Fruit fly (Drosophila melanogaster) whole organism, prepupa: ENCODE measurements around the gene CG13924.
A peak's percentile ranks its signal among the peaks of the same experiment; 100 is the strongest.

Source experiments
- CG10631 ChIP-seq: fragments of 200-800 bp; sonication (Bioruptor generic); optimal IDR thresholded peaks from 2 replicates; lab custom pipeline; 2016; ENCODE audit warnings: missing biosample characterization, missing genetic modification characterization
- CG10669 ChIP-seq: fragments of 200-800 bp; sonication (Bioruptor generic); optimal IDR thresholded peaks from 3 replicates; lab custom pipeline; 2018; ENCODE audit warnings: missing biosample characterization, mild to moderate bottlenecking, missing genetic modification characterization, moderate library complexity
- CG11294 ChIP-seq: fragments of 200-800 bp; sonication (Bioruptor generic); IDR thresholded peaks from 2 replicates; pipeline ENCODE4 v1.3.6; 2022; ENCODE audit warnings: missing biosample characterization, missing genetic modification characterization
- CG11762 ChIP-seq: fragments of 200-800 bp; sonication (Bioruptor generic); optimal IDR thresholded peaks from 3 replicates; lab custom pipeline; 2016; ENCODE audit warnings: missing biosample characterization, missing genetic modification characterization; ENCODE audit not compliant: insufficient read depth
- CG11902 ChIP-seq: fragments of 200-800 bp; sonication (Bioruptor generic); optimal IDR thresholded peaks from 3 replicates; lab custom pipeline; 2016; ENCODE audit warnings: missing biosample characterization, missing genetic modification characterization
- CG3032 ChIP-seq: fragments of 200-800 bp; optimal IDR thresholded peaks from 2 replicates; lab custom pipeline; 2019; ENCODE audit warnings: missing biosample characterization, mild to moderate bottlenecking, missing genetic modification characterization, moderate library complexity
- CG31627 ChIP-seq: fragments of 200-800 bp; sonication (Bioruptor generic); optimal IDR thresholded peaks from 3 replicates; lab custom pipeline; 2016; ENCODE audit warnings: missing biosample characterization, missing genetic modification characterization
- CG32006 ChIP-seq: fragments of 200-800 bp; sonication (Bioruptor generic); optimal IDR thresholded peaks from 3 replicates; lab custom pipeline; 2017; ENCODE audit warnings: missing biosample characterization, mild to moderate bottlenecking, missing genetic modification characterization
- CG34406 ChIP-seq: fragments of 200-800 bp; sonication (Bioruptor generic); optimal IDR thresholded peaks from 3 replicates; lab custom pipeline; 2016; ENCODE audit warnings: missing biosample characterization, missing genetic modification characterization
- CG3919 ChIP-seq: fragments of 200-800 bp; sonication (Bioruptor generic); optimal IDR thresholded peaks from 3 replicates; lab custom pipeline; 2016; ENCODE audit warnings: missing biosample characterization, missing genetic modification characterization
- CG4318 ChIP-seq: fragments of 200-800 bp; sonication (Bioruptor generic); optimal IDR thresholded peaks from 3 replicates; lab custom pipeline; 2017; ENCODE audit warnings: missing biosample characterization, mild to moderate bottlenecking, missing genetic modification characterization
- CG6163 ChIP-seq: fragments of 200-800 bp; sonication (Bioruptor generic); IDR thresholded peaks from 3 replicates; pipeline ENCODE4 v1.3.6; 2022; ENCODE audit warnings: missing biosample characterization, missing genetic modification characterization
- CG6276 ChIP-seq: fragments of 200-800 bp; sonication (Bioruptor generic); optimal IDR thresholded peaks from 2 replicates; lab custom pipeline; 2017; ENCODE audit warnings: missing biosample characterization, mild to moderate bottlenecking, missing genetic modification characterization
- CG6792 ChIP-seq: fragments of 200-800 bp; sonication (Bioruptor generic); optimal IDR thresholded peaks from 3 replicates; lab custom pipeline; 2016; ENCODE audit warnings: missing biosample characterization, missing genetic modification characterization
- CG7368 ChIP-seq: fragments of 200-800 bp; sonication (Bioruptor generic); optimal IDR thresholded peaks from 3 replicates; lab custom pipeline; 2016; ENCODE audit warnings: missing biosample characterization, missing genetic modification characterization
- CG8319 ChIP-seq: fragments of 200-800 bp; sonication (Bioruptor generic); optimal IDR thresholded peaks from 3 replicates; lab custom pipeline; 2016; ENCODE audit warnings: missing biosample characterization, missing genetic modification characterization
- Eip75B ChIP-seq: fragments of 200-800 bp; sonication (Bioruptor generic); optimal IDR thresholded peaks from 3 replicates; lab custom pipeline; 2016; ENCODE audit warnings: missing biosample characterization, missing genetic modification characterization
- Eip78C ChIP-seq: fragments of 200-800 bp; sonication (Bioruptor generic); peaks from one replicate; lab custom pipeline; 2016; ENCODE audit warnings: missing biosample characterization, missing genetic modification characterization
- Eip93F ChIP-seq: fragments of 200-800 bp; sonication (Bioruptor generic); optimal IDR thresholded peaks from 2 replicates; lab custom pipeline; 2016; ENCODE audit warnings: missing biosample characterization, mild to moderate bottlenecking, missing genetic modification characterization
- Ets21C ChIP-seq: fragments of 200-800 bp; sonication (Bioruptor generic); optimal IDR thresholded peaks from 3 replicates; lab custom pipeline; 2016; ENCODE audit warnings: missing biosample characterization, missing genetic modification characterization
- Ets96B ChIP-seq: fragments of 200-800 bp; optimal IDR thresholded peaks from 2 replicates; lab custom pipeline; 2019; ENCODE audit warnings: missing biosample characterization, mild to moderate bottlenecking, missing genetic modification characterization, moderate library complexity
- Gug ChIP-seq: fragments of 200-800 bp; sonication (Bioruptor generic); IDR thresholded peaks from 2 replicates; pipeline ENCODE4 v1.3.6; 2022; ENCODE audit warnings: missing biosample characterization, missing genetic modification characterization
- Hr38 ChIP-seq: sonication (Bioruptor generic); optimal IDR thresholded peaks from 2 replicates; lab custom pipeline; 2016; ENCODE audit warnings: missing biosample characterization, missing genetic modification characterization
- Hr39 ChIP-seq: fragments of 200-800 bp; sonication (Bioruptor generic); optimal IDR thresholded peaks from 2 replicates; lab custom pipeline; 2016; ENCODE audit warnings: missing biosample characterization, missing genetic modification characterization
- Hr4 ChIP-seq: fragments of 200-800 bp; sonication (Bioruptor generic); optimal IDR thresholded peaks from 3 replicates; lab custom pipeline; 2016; ENCODE audit warnings: missing biosample characterization, missing genetic modification characterization
- Lpt ChIP-seq: fragments of 200-800 bp; sonication (Bioruptor generic); optimal IDR thresholded peaks from 3 replicates; lab custom pipeline; 2016; ENCODE audit warnings: missing biosample characterization, missing genetic modification characterization
- OdsH ChIP-seq: fragments of 200-800 bp; sonication (Bioruptor generic); optimal IDR thresholded peaks from 3 replicates; lab custom pipeline; 2016; ENCODE audit warnings: missing biosample characterization, missing genetic modification characterization
- Smox ChIP-seq: fragments of 200-800 bp; sonication (Bioruptor generic); optimal IDR thresholded peaks from 3 replicates; lab custom pipeline; 2016; ENCODE audit warnings: missing biosample characterization, missing genetic modification characterization
- Sox102F ChIP-seq: fragments of 200-800 bp; sonication (Bioruptor generic); optimal IDR thresholded peaks from 2 replicates; lab custom pipeline; 2016; ENCODE audit warnings: missing biosample characterization, mild to moderate bottlenecking, missing genetic modification characterization
- Sox14 ChIP-seq: fragments of 200-800 bp; sonication (Bioruptor generic); optimal IDR thresholded peaks from 3 replicates; lab custom pipeline; 2016; ENCODE audit warnings: missing biosample characterization, missing genetic modification characterization
- Sox15 ChIP-seq: fragments of 200-800 bp; sonication (Bioruptor generic); optimal IDR thresholded peaks from 3 replicates; lab custom pipeline; 2016; ENCODE audit warnings: missing biosample characterization, missing genetic modification characterization
- acj6 ChIP-seq: fragments of 200-800 bp; sonication (Bioruptor generic); optimal IDR thresholded peaks from 3 replicates; lab custom pipeline; 2016; ENCODE audit warnings: missing biosample characterization, missing genetic modification characterization
- cyc ChIP-seq: fragments of 200-800 bp; sonication (Bioruptor generic); optimal IDR thresholded peaks from 3 replicates; lab custom pipeline; 2016; ENCODE audit warnings: missing biosample characterization, missing genetic modification characterization
- dsx ChIP-seq: fragments of 200-800 bp; optimal IDR thresholded peaks from 3 replicates; lab custom pipeline; 2019; ENCODE audit warnings: missing biosample characterization, mild to moderate bottlenecking, missing genetic modification characterization, moderate library complexity; ENCODE audit not compliant: poor library complexity, severe bottlenecking
- eg ChIP-seq: fragments of 200-800 bp; sonication (Bioruptor generic); IDR thresholded peaks from 3 replicates; pipeline ENCODE4 v1.3.6; 2022; ENCODE audit warnings: missing biosample characterization, missing genetic modification characterization
- esn ChIP-seq: fragments of 200-800 bp; sonication (Bioruptor generic); optimal IDR thresholded peaks from 2 replicates; lab custom pipeline; 2016; ENCODE audit warnings: missing biosample characterization, mild to moderate bottlenecking, missing genetic modification characterization, moderate library complexity
- fd59A ChIP-seq: fragments of 200-800 bp; sonication (Bioruptor generic); optimal IDR thresholded peaks from 2 replicates; lab custom pipeline; 2017; ENCODE audit warnings: missing biosample characterization, mild to moderate bottlenecking, missing genetic modification characterization, missing genetic modification reagents
- fkh ChIP-seq: fragments of 200-800 bp; sonication (Bioruptor generic); optimal IDR thresholded peaks from 3 replicates; lab custom pipeline; 2017; ENCODE audit warnings: missing biosample characterization, mild to moderate bottlenecking, missing genetic modification characterization, moderate library complexity
- lz ChIP-seq: fragments of 200-800 bp; sonication (Bioruptor generic); optimal IDR thresholded peaks from 3 replicates; lab custom pipeline; 2016; ENCODE audit warnings: missing biosample characterization, missing genetic modification characterization
- net ChIP-seq: fragments of 200-800 bp; sonication (Bioruptor generic); optimal IDR thresholded peaks from 3 replicates; lab custom pipeline; 2016; ENCODE audit warnings: missing biosample characterization, missing genetic modification characterization
- pdm3 ChIP-seq: fragments of 200-800 bp; sonication (Bioruptor generic); optimal IDR thresholded peaks from 3 replicates; lab custom pipeline; 2016; ENCODE audit warnings: missing biosample characterization, missing genetic modification characterization
- salr ChIP-seq, 2 experiments: fragments of 200-800 bp; sonication (Bioruptor generic); optimal IDR thresholded peaks; 3 replicates each; lab custom pipeline; 2016 to 2018; ENCODE audit warnings: missing biosample characterization in 2 of 2, missing genetic modification characterization in 2 of 2, mild to moderate bottlenecking in 1 of 2
- spab ChIP-seq: fragments of 200-800 bp; sonication (Bioruptor generic); optimal IDR thresholded peaks from 2 replicates; lab custom pipeline; 2017; ENCODE audit warnings: missing biosample characterization, mild to moderate bottlenecking, missing genetic modification characterization, missing genetic modification reagents
- ss ChIP-seq, 2 experiments: fragments of 200-800 bp; sonication (Bioruptor generic); optimal IDR thresholded peaks; 2 replicates in 1 of 2; 3 replicates in 1 of 2; lab custom pipeline; 2017 to 2018; ENCODE audit warnings: mild to moderate bottlenecking in 2 of 2, missing biosample characterization in 2 of 2, missing genetic modification characterization in 2 of 2, moderate library complexity in 1 of 2
- svp ChIP-seq: fragments of 200-800 bp; sonication (Bioruptor generic); peaks from one replicate; lab custom pipeline; 2016; ENCODE audit warnings: missing biosample characterization, missing genetic modification characterization
- topi ChIP-seq: fragments of 200-800 bp; sonication (Bioruptor generic); optimal IDR thresholded peaks from 3 replicates; lab custom pipeline; 2016; ENCODE audit warnings: missing biosample characterization, missing genetic modification characterization

The CG13924 gene

DNA sequence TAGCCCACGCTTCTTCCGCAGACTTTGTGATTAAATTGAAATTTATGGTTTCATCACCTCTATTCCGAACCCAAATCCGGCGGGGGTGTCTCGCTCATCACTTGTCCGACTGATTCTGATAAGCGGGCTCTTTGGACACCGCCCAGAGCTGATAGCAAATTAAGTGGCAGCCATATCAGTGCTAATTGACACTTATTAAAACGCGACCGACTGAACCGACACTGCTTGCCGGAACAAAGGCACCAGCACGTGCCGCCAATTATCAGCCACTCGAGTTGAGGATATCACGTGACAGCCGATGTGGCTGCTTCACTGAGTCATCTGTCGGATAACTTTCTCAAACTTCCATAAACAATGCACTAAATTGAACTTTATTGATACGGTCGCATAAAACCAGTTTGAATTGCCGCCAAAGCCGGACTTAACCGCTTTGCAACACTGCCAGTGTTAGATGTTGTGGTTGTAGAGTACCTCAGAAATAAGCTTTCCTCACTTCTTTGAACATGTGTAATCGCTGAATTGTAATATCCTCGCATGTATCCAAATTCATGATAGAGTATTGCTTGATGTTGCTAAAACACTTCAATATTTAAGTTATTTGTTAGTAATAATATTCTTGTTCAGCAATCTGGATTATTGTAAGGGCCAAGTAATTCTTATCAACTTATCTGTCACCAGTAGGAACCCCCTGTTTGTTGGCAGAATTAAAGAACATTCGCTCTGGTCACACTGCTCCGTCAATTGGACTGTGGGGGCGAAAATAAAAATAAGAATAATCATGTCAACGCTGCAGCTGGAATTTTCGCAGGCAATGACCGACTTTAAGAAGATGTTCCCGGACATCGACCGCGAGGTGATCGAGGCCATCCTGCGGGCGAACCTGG is 13.1 kb upstream of the CG13924 start, which contains the start of gene CG12024 (continued):
- peak; percentile 75 for TF ChIP-seq Hr4 (GFP tag; lab: Kevin White, UChicago)
- peak; percentile 96 for TF ChIP-seq svp
- peak; percentile 56 for TF ChIP-seq CG11902 (GFP tag; lab: Kevin White, UChicago)
- peak; percentile 46 for TF ChIP-seq CG4318 (GFP tag; lab: Kevin White, UChicago)
- peak; percentile 69 for TF ChIP-seq lz (GFP tag; lab: Kevin White, UChicago)
- no peak for TF ChIP-seq fd59A (GFP tag; lab: Kevin White, UChicago)
- TF ChIP-seq Eip93F (GFP tag; lab: Kevin White, UChicago) = no peak
- TF ChIP-seq eg (GFP tag; lab: Robert Waterston, UW) = peak; percentile 38; the same call in 1 of the 3 replicates
- TF ChIP-seq Eip78C (GFP tag; lab: Kevin White, UChicago) = peak; percentile 88
- TF ChIP-seq CG10669 (GFP tag; lab: Kevin White, UChicago) = peak; percentile 41
- peak; percentile 71 for TF ChIP-seq CG32006
- peak; percentile 22 for TF ChIP-seq Ets96B (tag; lab: Kevin White, UChicago)
- peak in 1 of 2 experiments; percentile 4 for TF ChIP-seq ss (GFP tag; optimal IDR thresholded peaks at IDR 0.05; lab: Kevin White, UChicago)
- TF ChIP-seq esn (GFP tag; lab: Kevin White, UChicago) = peak; percentile 66
- no peak for TF ChIP-seq spab (GFP tag; lab: Kevin White, UChicago)
- TF ChIP-seq CG31627 (GFP tag; lab: Kevin White, UChicago) = peak; percentile 74
- peak; percentile 66 for TF ChIP-seq CG3032
- TF ChIP-seq CG6276 (GFP tag; lab: Kevin White, UChicago) = no peak
- peak; percentile 60 for TF ChIP-seq acj6 (GFP tag; lab: Kevin White, UChicago)
- peak; percentile 20 for TF ChIP-seq CG8319 (GFP tag; lab: Kevin White, UChicago)
- peak; percentile 42 for TF ChIP-seq Sox15 (GFP tag; lab: Kevin White, UChicago)
- TF ChIP-seq CG6792 (GFP tag; lab: Kevin White, UChicago) = no peak
- TF ChIP-seq Eip75B (GFP tag; lab: Kevin White, UChicago) = peak; percentile 70
- peak; percentile 61 for TF ChIP-seq topi (GFP tag; lab: Kevin White, UChicago)
- TF ChIP-seq cyc (GFP tag; lab: Kevin White, UChicago) = peak; percentile 62
- peak; percentile 52 for TF ChIP-seq Sox102F (GFP tag; lab: Kevin White, UChicago)
- TF ChIP-seq CG3919 = peak; percentile 54
- no peak for TF ChIP-seq dsx (GFP tag; lab: Kevin White, UChicago)
- TF ChIP-seq salr (GFP tag; optimal IDR thresholded peaks at IDR 0.05; lab: Kevin White, UChicago) = no peak
- TF ChIP-seq, all 60 proteins: peak for 42

- TF ChIP-seq OdsH (no peak), CG8319 (GFP tag; lab: Kevin White, UChicago) (peak; percentile 24), Gug (GFP tag; lab: Robert Waterston, UW) (no peak), net (GFP tag; lab: Kevin White, UChicago) (peak; percentile 36), CG6276 (GFP tag; lab: Kevin White, UChicago) (no peak), ss (GFP tag; optimal IDR thresholded peaks at IDR 0.05; lab: Kevin White, UChicago) (peak; percentile 26 to 59), spab (GFP tag; lab: Kevin White, UChicago) (peak; percentile 37), CG34406 (GFP tag; lab: Kevin White, UChicago) (peak; percentile 28), CG11294 (GFP tag; lab: Robert Waterston, UW) (no peak), Hr4 (GFP tag; lab: Kevin White, UChicago) (no peak), CG11762 (no peak), fkh (GFP tag; lab: Kevin White, UChicago) (no peak), CG3032 (peak; percentile 4), Sox14 (GFP tag; lab: Kevin White, UChicago) (no peak), topi (GFP tag; lab: Kevin White, UChicago) (peak; percentile 43), acj6 (GFP tag; lab: Kevin White, UChicago) (no peak), Lpt (GFP tag; lab: Kevin White, UChicago) (no peak), eg (GFP tag; lab: Robert Waterston, UW) (no peak; the same call in 2 of the 3 replicates), Smox (GFP tag; lab: Kevin White, UChicago) (no peak), CG11902 (GFP tag; lab: Kevin White, UChicago) (no peak), CG7368 (GFP tag; lab: Kevin White, UChicago) (peak; percentile 6), Sox15 (GFP tag; lab: Kevin White, UChicago) (no peak), pdm3 (GFP tag; lab: Kevin White, UChicago) (no peak), Hr39 (GFP tag; lab: Kevin White, UChicago) (no peak), CG6163 (peak; percentile 40; the same call in 2 of the 3 replicates), Sox102F (GFP tag; lab: Kevin White, UChicago) (peak; percentile 44), Hr38 (GFP tag; lab: Kevin White, UChicago) (no peak), CG10631 (no peak), Eip93F (GFP tag; lab: Kevin White, UChicago) (no peak), esn (GFP tag; lab: Kevin White, UChicago) (peak; percentile 34), Ets21C (GFP tag; lab: Kevin White, UChicago) (no peak)
These were observed 10.3 kb upstream of the CG13924 start for dm6 chr3L:1859563-1859962.
